Worm (Caenorhabditis elegans) whole organism, L4 larva: Measurements from ENCODE around the gene mex-5.

Source experiments
- F26F4.8 ChIP-seq: fragments of 200-800 bp; sonication (Bioruptor generic); conservative IDR thresholded peaks from 2 replicates; pipeline ENCODE4 v1.3.6; 2022; ENCODE audit warnings: missing genetic modification characterization, missing compliant biosample characterization
- F37D6.2 ChIP-seq: sonication (generic microtip); optimal IDR thresholded peaks from 2 replicates; lab custom pipeline; 2016; ENCODE audit warnings: mild to moderate bottlenecking, missing genetic modification characterization, missing compliant biosample characterization
- F49E8.2 ChIP-seq: sonication (generic microtip); optimal IDR thresholded peaks from 2 replicates; lab custom pipeline; 2016; ENCODE audit warnings: missing compliant biosample characterization, mild to moderate bottlenecking, missing genetic modification characterization, borderline replicate concordance
- T20F7.1 ChIP-seq: fragments of 200-800 bp; sonication (Bioruptor generic); optimal IDR thresholded peaks from 2 replicates; lab custom pipeline; 2018; ENCODE audit warnings: mild to moderate bottlenecking, missing genetic modification characterization, missing compliant biosample characterization
- T26A8.4 ChIP-seq: fragments of 200-800 bp; sonication (Bioruptor generic); IDR thresholded peaks from 2 replicates; pipeline ENCODE4 v1.3.6; 2022; ENCODE audit warnings: missing genetic modification characterization, missing compliant biosample characterization
- Y105C5A.15 ChIP-seq: fragments of 200-800 bp; sonication (Bioruptor generic); IDR thresholded peaks from 2 replicates; pipeline ENCODE4 v1.3.6; 2022; ENCODE audit warnings: missing genetic modification characterization, missing compliant biosample characterization
- Y75B8A.6 ChIP-seq: fragments of 200-800 bp; sonication (Bioruptor generic); IDR thresholded peaks from 2 replicates; pipeline ENCODE4 v1.3.6; 2022; ENCODE audit warnings: missing genetic modification reagents, missing genetic modification characterization, missing compliant biosample characterization
- ZK337.2 ChIP-seq: fragments of 200-800 bp; sonication (Bioruptor generic); IDR thresholded peaks from 2 replicates; pipeline ENCODE4 v1.3.6; 2022; ENCODE audit warnings: missing genetic modification reagents, missing genetic modification characterization, missing compliant biosample characterization
- ZK546.5 ChIP-seq, 2 experiments: sonication (generic microtip); optimal IDR thresholded peaks; 2 replicates each; lab custom pipeline; 2017; ENCODE audit warnings: missing biosample characterization in 2 of 2, missing genetic modification characterization in 2 of 2
- aha-1 ChIP-seq: fragments of 150-350 bp; peaks from one replicate; lab custom pipeline; 2014; ENCODE audit warnings: missing biosample characterization, missing genetic modification characterization
- aly-2 ChIP-seq: sonication (generic microtip); optimal IDR thresholded peaks from 2 replicates; lab custom pipeline; 2018; ENCODE audit warnings: missing biosample characterization, missing genetic modification characterization
- arid-1 ChIP-seq: fragments of 200-800 bp; sonication (Bioruptor generic); conservative IDR thresholded peaks from 2 replicates; pipeline ENCODE4 v1.3.6; 2022; ENCODE audit warnings: missing genetic modification reagents, missing genetic modification characterization, missing compliant biosample characterization
- ceh-20 ChIP-seq: fragments of 200-800 bp; sonication (Bioruptor generic); IDR thresholded peaks from 2 replicates; pipeline ENCODE4 v1.3.6; 2022; ENCODE audit warnings: missing genetic modification reagents, missing genetic modification characterization, missing compliant biosample characterization
- ceh-62 ChIP-seq: sonication (generic microtip); optimal IDR thresholded peaks from 2 replicates; lab custom pipeline; 2017; ENCODE audit warnings: missing biosample characterization, missing genetic modification characterization
- ces-1 ChIP-seq: fragments of 150-350 bp; sonication (generic microtip); optimal IDR thresholded peaks from 4 replicates; lab custom pipeline; 2014; ENCODE audit warnings: missing biosample characterization, missing genetic modification reagents, missing genetic modification characterization
- daf-12 ChIP-seq: fragments of 150-350 bp; optimal IDR thresholded peaks from 2 replicates; lab custom pipeline; 2014; ENCODE audit warnings: missing biosample characterization, missing genetic modification reagents, missing genetic modification characterization
- daf-16 ChIP-seq, 3 experiments: sonication (generic microtip); optimal IDR thresholded peaks; 2 replicates each; lab custom pipeline; 2016 to 2017; ENCODE audit warnings: missing genetic modification characterization in 3 of 3, missing genetic modification reagents in 3 of 3, mild to moderate bottlenecking in 2 of 3, missing compliant biosample characterization in 2 of 3, missing biosample characterization in 1 of 3, moderate library complexity in 1 of 3
- daf-8 ChIP-seq: fragments of 200-800 bp; sonication (Bioruptor generic); IDR thresholded peaks from 2 replicates; pipeline ENCODE4 v1.3.6; 2022; ENCODE audit warnings: missing genetic modification characterization, missing compliant biosample characterization
- dmd-8 ChIP-seq: fragments of 200-800 bp; sonication (Bioruptor generic); IDR thresholded peaks from 2 replicates; pipeline ENCODE4 v1.3.6; 2022; ENCODE audit warnings: missing genetic modification characterization, missing compliant biosample characterization
- dpl-1 ChIP-seq: fragments of 150-350 bp; optimal IDR thresholded peaks from 2 replicates; lab custom pipeline; 2014; ENCODE audit warnings: missing biosample characterization, missing genetic modification reagents, missing genetic modification characterization
- duxl-1 ChIP-seq: sonication (generic microtip); optimal IDR thresholded peaks from 2 replicates; lab custom pipeline; 2016; ENCODE audit warnings: mild to moderate bottlenecking, missing genetic modification characterization, moderate library complexity, missing compliant biosample characterization; ENCODE audit not compliant: poor library complexity
- gei-8 ChIP-seq: fragments of 200-800 bp; sonication (Bioruptor generic); optimal IDR thresholded peaks from 2 replicates; lab custom pipeline; 2018; ENCODE audit warnings: mild to moderate bottlenecking, missing genetic modification characterization, missing compliant biosample characterization
- hmg-1.1 ChIP-seq: fragments of 200-800 bp; sonication (Bioruptor generic); IDR thresholded peaks from 2 replicates; pipeline ENCODE4 v1.3.6; 2022; ENCODE audit warnings: missing genetic modification reagents, missing genetic modification characterization, missing compliant biosample characterization
- lin-13 ChIP-seq: fragments of 150-350 bp; optimal IDR thresholded peaks from 2 replicates; lab custom pipeline; 2014; ENCODE audit warnings: missing biosample characterization, missing genetic modification reagents, missing genetic modification characterization
- lin-15B ChIP-seq: fragments of 150-350 bp; sonication (generic microtip); optimal IDR thresholded peaks from 3 replicates; lab custom pipeline; 2014; ENCODE audit warnings: missing biosample characterization, missing genetic modification characterization
- lin-29 ChIP-seq: fragments of 200-800 bp; sonication (Bioruptor generic); IDR thresholded peaks from 2 replicates; pipeline ENCODE4 v1.3.6; 2022; ENCODE audit warnings: missing genetic modification reagents, missing genetic modification characterization, missing compliant biosample characterization
- lin-39 ChIP-seq: fragments of 150-350 bp; optimal IDR thresholded peaks from 2 replicates; lab custom pipeline; 2014; ENCODE audit warnings: missing biosample characterization, missing genetic modification reagents, missing genetic modification characterization
- mep-1 ChIP-seq: fragments of 150-350 bp; sonication (generic microtip); optimal IDR thresholded peaks from 3 replicates; lab custom pipeline; 2014; ENCODE audit warnings: missing biosample characterization, missing genetic modification characterization
- mes-2 ChIP-seq: sonication (generic microtip); optimal IDR thresholded peaks from 2 replicates; lab custom pipeline; 2016; ENCODE audit warnings: missing genotype, mild to moderate bottlenecking, missing genetic modification characterization, missing compliant biosample characterization; ENCODE audit not compliant: poor library complexity, severe bottlenecking
- mxl-2 ChIP-seq: fragments of 200-800 bp; sonication (Bioruptor generic); conservative IDR thresholded peaks from 2 replicates; pipeline ENCODE4 v1.3.6; 2022; ENCODE audit warnings: missing genetic modification reagents, missing genetic modification characterization, missing compliant biosample characterization
- nhr-102 ChIP-seq: sonication (generic microtip); optimal IDR thresholded peaks from 2 replicates; lab custom pipeline; 2016; ENCODE audit warnings: mild to moderate bottlenecking, missing genetic modification characterization, moderate library complexity, missing compliant biosample characterization
- nhr-111 ChIP-seq: fragments of 200-800 bp; sonication (Bioruptor generic); optimal IDR thresholded peaks from 2 replicates; lab custom pipeline; 2018; ENCODE audit warnings: mild to moderate bottlenecking, missing genetic modification characterization, missing compliant biosample characterization
- nhr-41 ChIP-seq: fragments of 200-800 bp; sonication (Bioruptor generic); IDR thresholded peaks from 2 replicates; pipeline ENCODE4 v1.3.6; 2022; ENCODE audit warnings: missing genetic modification reagents, missing genetic modification characterization, missing compliant biosample characterization
- nhr-42 ChIP-seq: fragments of 200-800 bp; sonication (Bioruptor generic); IDR thresholded peaks from 2 replicates; pipeline ENCODE4 v1.3.6; 2022; ENCODE audit warnings: missing genetic modification characterization, missing compliant biosample characterization
- nhr-76 ChIP-seq: fragments of 150-350 bp; optimal IDR thresholded peaks from 2 replicates; lab custom pipeline; 2014; ENCODE audit warnings: missing biosample characterization, missing genetic modification characterization
- nhr-77 ChIP-seq: fragments of 150-350 bp; optimal IDR thresholded peaks from 2 replicates; lab custom pipeline; 2014; ENCODE audit warnings: missing biosample characterization, missing genetic modification characterization
- pha-4 ChIP-seq, 2 experiments: fragments of 150-350 bp in 1 of 2; fragments of 200-800 bp in 1 of 2; sonication (Bioruptor generic) in 1 of 2; IDR thresholded peaks in 1 of 2; optimal IDR thresholded peaks in 1 of 2; 2 replicates each; pipeline versions ENCODE4 v1.3.6 to Lab custom; 2014 to 2022; ENCODE audit warnings: missing genetic modification characterization in 2 of 2, missing genetic modification reagents in 2 of 2, missing biosample characterization in 1 of 2, missing compliant biosample characterization in 1 of 2
- rbr-2 ChIP-seq: sonication (generic microtip); optimal IDR thresholded peaks from 2 replicates; lab custom pipeline; 2016; ENCODE audit warnings: missing genotype, missing genetic modification characterization, missing compliant biosample characterization
- spr-3 ChIP-seq: fragments of 200-800 bp; sonication (Bioruptor generic); optimal IDR thresholded peaks from 2 replicates; lab custom pipeline; 2018; ENCODE audit warnings: mild to moderate bottlenecking, missing genetic modification characterization, missing compliant biosample characterization
- tag-97 ChIP-seq: fragments of 200-800 bp; sonication (Bioruptor generic); IDR thresholded peaks from 2 replicates; pipeline ENCODE4 v1.3.6; 2022; ENCODE audit warnings: missing genetic modification characterization, missing compliant biosample characterization
- unc-39 ChIP-seq: sonication (generic microtip); optimal IDR thresholded peaks from 2 replicates; lab custom pipeline; 2017; ENCODE audit warnings: missing biosample characterization, missing genetic modification characterization
- zag-1 ChIP-seq: fragments of 150-350 bp; optimal IDR thresholded peaks from 2 replicates; lab custom pipeline; 2014; ENCODE audit warnings: missing biosample characterization, missing genetic modification characterization

Gene mex-5

DNA sequence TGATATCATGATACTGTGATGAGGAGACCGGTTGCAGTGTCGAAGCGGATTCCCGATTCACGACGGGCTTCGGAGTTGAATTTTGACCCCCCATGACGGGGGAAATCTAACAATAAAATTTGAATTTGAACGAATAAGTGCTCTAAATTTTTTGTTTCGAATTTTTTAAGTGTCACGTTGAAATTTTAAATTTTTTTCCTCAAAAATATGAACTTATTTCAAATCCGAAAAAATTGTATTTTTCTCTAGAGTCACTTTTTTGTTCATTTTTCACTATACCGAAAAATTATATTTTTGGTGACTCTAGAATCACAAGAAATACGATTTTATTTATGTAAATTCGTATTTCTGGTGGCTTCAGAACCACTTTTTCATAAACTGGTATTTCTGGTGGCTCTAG, 5.0 kb downstream of the mex-5 start, which contains the start of gene W02A2.8:
Gene W02A2.8 (minus strand): TSS at position 101 of the 400 bp plus-strand sequence.
- TF ChIP-seq ZK337.2 (GFP tag; lab: Robert Waterston, UW): 0 out of 2 replicates have a peak, but pooled peaks have one; percentile 11
- TF ChIP-seq nhr-76: no peak

DNA sequence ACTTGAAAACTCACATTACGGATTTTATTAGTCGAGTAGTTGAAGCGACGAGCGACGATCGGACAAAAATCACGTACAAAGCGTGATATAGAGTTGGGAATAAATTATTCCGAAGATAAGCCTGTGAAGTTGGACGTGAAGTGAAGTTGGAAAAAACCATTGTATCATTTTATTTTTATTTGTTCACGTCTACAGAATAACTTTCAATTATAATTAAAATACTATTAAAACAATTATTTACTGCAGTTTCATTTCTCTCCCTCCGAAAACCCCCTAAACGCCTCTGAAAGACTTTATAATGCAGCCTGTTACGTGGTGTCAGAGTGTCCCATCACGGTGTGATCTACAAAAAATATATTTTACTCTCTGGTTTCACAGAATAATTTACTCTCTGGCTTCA, 6.6 kb downstream of the mex-5 start, which contains the start of gene Y62E10A.3:
Gene Y62E10A.3 (minus strand): TSS at position 101 of the 400 bp plus-strand sequence.
- TF ChIP-seq gei-8 (GFP tag; lab: Kevin White, UChicago) (no peak), rbr-2 (no peak), ceh-20 (GFP tag; lab: Robert Waterston, UW) (no peak), zag-1 (tag; lab: Kevin White, UChicago) (no peak), mep-1 (tag; lab: Kevin White, UChicago) (no peak), mes-2 (tag; lab: Kevin White, UChicago) (no peak), F37D6.2 (tag; lab: Kevin White, UChicago) (no peak), hmg-1.1 (GFP tag; lab: Robert Waterston, UW) (no peak), ceh-62 (tag; lab: Kevin White, UChicago) (no peak), T20F7.1 (GFP tag; lab: Kevin White, UChicago) (no peak), daf-8 (GFP tag; lab: Robert Waterston, UW) (no peak), daf-16 (GFP tag; optimal IDR thresholded peaks at IDR 0.05; lab: Kevin White, UChicago) (no peak), daf-16 (tag; optimal IDR thresholded peaks at IDR 0.05; lab: Kevin White, UChicago) (no peak), dmd-8 (GFP tag; lab: Robert Waterston, UW) (no peak), daf-12 (tag; lab: Kevin White, UChicago) (no peak), unc-39 (tag; lab: Kevin White, UChicago) (no peak)

DNA sequence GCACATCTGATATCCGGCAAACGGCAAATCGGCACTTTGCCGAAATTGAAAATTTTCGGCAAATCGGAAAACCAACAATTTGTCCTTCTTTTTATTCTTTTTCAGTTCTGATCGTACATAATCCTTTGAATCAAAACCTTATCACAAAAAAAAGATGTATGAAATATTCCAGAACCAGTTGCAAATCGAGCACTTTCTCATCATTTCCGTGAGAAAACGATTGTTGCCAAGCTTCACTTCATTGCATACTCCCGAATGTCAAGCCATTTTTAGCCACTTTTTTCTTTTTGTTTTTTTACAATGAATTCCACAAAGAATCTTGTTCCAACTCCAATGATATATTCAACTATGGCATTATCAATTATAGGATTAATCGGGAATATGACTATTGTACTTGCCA, 11.3 kb downstream of the mex-5 start, which contains the start of gene srsx-25:
Gene srsx-25 (plus strand): TSS at position 301 of the 400 bp plus-strand sequence.
- TF ChIP-seq nhr-111 (GFP tag; lab: Kevin White, UChicago) (no peak), nhr-42 (GFP tag; lab: Robert Waterston, UW) (no peak), ZK546.5 (tag; optimal IDR thresholded peaks at IDR 0.05; lab: Kevin White, UChicago) (no peak), aha-1 (tag; lab: Kevin White, UChicago) (peak; percentile 79)

DNA sequence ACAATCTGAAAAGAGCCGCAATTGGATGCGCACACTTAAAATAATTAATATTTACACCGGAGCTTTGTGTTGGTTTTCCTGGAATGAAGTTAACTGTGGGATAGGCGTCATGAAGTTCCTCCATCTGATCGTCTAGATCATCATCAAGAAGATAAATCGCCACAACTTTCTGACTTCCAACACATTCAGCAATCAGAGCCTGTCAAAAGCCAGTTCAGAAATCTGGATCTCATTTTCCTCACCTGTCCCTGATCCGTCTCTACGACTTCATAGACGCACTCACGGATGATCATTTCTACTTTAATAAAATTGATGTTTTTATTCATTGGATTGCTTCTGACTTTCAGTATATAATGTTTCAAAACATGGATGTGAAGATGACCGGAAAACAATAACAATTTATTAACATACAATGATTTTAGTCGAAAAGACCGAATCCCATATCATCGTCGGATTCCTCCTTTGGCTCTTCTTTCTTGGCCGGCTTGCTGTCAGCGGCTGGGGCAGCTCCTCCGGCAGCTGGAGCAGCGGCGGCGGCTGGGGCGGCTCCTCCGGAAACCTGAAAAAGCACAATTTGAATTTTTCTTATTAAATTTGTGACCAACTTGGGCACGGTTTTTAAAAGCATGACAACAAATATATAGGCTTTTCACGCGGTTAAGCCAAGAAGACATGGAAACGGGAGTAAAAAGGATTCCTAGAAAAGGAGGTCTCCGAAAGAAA, 15.8 kb downstream of the mex-5 start, which contains the start of gene agt-1:
Gene agt-1 (minus strand): TSS at position 293 of the 723 bp plus-strand sequence.
- TF ChIP-seq nhr-77 (tag; lab: Kevin White, UChicago) (no peak), nhr-102 (tag; lab: Kevin White, UChicago) (peak; percentile 4), ZK546.5 (tag; optimal IDR thresholded peaks at IDR 0.05; lab: Kevin White, UChicago) (no peak), dpl-1 (GFP tag; lab: Kevin White, UChicago) (no peak), Y105C5A.15 (no peak), F49E8.2 (tag; lab: Kevin White, UChicago) (peak; percentile 38), lin-15B (tag; lab: Kevin White, UChicago) (no peak), F26F4.8 (no peak), lin-13 (GFP tag; lab: Kevin White, UChicago) (no peak), zag-1 (tag; lab: Kevin White, UChicago) (no peak), pha-4 (GFP tag; IDR thresholded peaks at IDR 0.05; lab: Robert Waterston, UW) (no peak; the same call in 1 of the 2 replicates), pha-4 (tag; optimal IDR thresholded peaks at IDR 0.05; lab: Kevin White, UChicago) (no peak), duxl-1 (tag; lab: Kevin White, UChicago) (no peak), nhr-41 (GFP tag; lab: Robert Waterston, UW) (no peak), lin-39 (tag; lab: Kevin White, UChicago) (no peak), aly-2 (tag; lab: Kevin White, UChicago) (no peak), T26A8.4 (GFP tag; lab: Robert Waterston, UW) (no peak), ceh-20 (GFP tag; lab: Robert Waterston, UW) (no peak), arid-1 (peak; percentile 50; the same call in 1 of the 2 replicates), ces-1 (GFP tag; lab: Kevin White, UChicago) (no peak), lin-29 (GFP tag; lab: Robert Waterston, UW) (no peak), Y75B8A.6 (no peak), spr-3 (GFP tag; lab: Kevin White, UChicago) (no peak), mxl-2 (GFP tag; lab: Robert Waterston, UW) (no peak), tag-97 (GFP tag; lab: Robert Waterston, UW) (no peak), mes-2 (tag; lab: Kevin White, UChicago) (no peak), daf-16 (GFP tag; optimal IDR thresholded peaks at IDR 0.05; lab: Kevin White, UChicago) (no peak), daf-16 (tag; optimal IDR thresholded peaks at IDR 0.05; lab: Kevin White, UChicago) (no peak)
